Fruit fly (Drosophila melanogaster) whole organism, pupa: ENCODE results near the gene Bub1.

Source experiments
- CG13204 ChIP-seq: fragments of 200-800 bp; sonication (Bioruptor generic); optimal IDR thresholded peaks from 2 replicates; lab custom pipeline; 2018; ENCODE audit warnings: missing biosample characterization, mild to moderate bottlenecking, missing genetic modification characterization, moderate library complexity
- CG17806 ChIP-seq: fragments of 200-800 bp; sonication (Bioruptor generic); optimal IDR thresholded peaks from 2 replicates; lab custom pipeline; 2018; ENCODE audit warnings: missing biosample characterization, mild to moderate bottlenecking, missing genetic modification characterization, moderate library complexity
- CG34367 ChIP-seq: fragments of 200-800 bp; sonication (Bioruptor generic); optimal IDR thresholded peaks from 2 replicates; lab custom pipeline; 2018; ENCODE audit warnings: missing biosample characterization, mild to moderate bottlenecking, missing genetic modification characterization
- CG8301 ChIP-seq: fragments of 200-800 bp; sonication (Bioruptor generic); optimal IDR thresholded peaks from 2 replicates; lab custom pipeline; 2018; ENCODE audit warnings: missing biosample characterization, mild to moderate bottlenecking, missing genetic modification characterization
- EcR ChIP-seq: fragments of 200-800 bp; sonication (Bioruptor generic); optimal IDR thresholded peaks from 3 replicates; lab custom pipeline; 2019; ENCODE audit warnings: missing biosample characterization, missing genetic modification characterization, mild to moderate bottlenecking, moderate library complexity, missing genetic modification reagents
- Pif1A ChIP-seq: fragments of 200-800 bp; sonication (Bioruptor generic); optimal IDR thresholded peaks from 3 replicates; lab custom pipeline; 2016; ENCODE audit warnings: missing biosample characterization, missing genetic modification characterization
- fd96Ca ChIP-seq: fragments of 200-800 bp; sonication (Bioruptor generic); IDR thresholded peaks from 3 replicates; pipeline ENCODE4 v1.3.6; 2022; ENCODE audit warnings: missing biosample characterization, missing genetic modification characterization

DNA sequence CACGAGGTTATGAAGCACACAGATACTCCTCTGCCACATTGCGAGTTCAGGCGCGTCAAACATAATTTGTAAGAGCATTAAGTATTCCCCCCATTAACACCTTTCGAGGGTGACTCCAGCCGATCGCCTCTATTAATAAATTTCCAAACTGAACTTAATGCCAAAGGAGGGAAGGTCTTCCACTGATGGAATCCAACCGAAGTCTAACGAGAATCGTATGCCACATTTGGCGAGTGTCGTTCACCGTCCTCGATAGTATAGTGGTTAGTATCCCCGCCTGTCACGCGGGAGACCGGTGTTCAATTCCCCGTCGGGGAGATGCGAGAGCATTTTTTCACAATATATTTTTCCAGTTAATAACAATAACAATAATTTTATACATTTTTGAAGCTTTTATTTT lies 38.1 kb upstream of the Bub1 start:
- TF ChIP-seq EcR (no peak), CG17806 (tag; lab: Kevin White, UChicago) (no peak), fd96Ca (no peak), CG34367 (tag; lab: Kevin White, UChicago) (no peak), Pif1A (GFP tag; lab: Kevin White, UChicago) (no peak), CG13204 (no peak), CG8301 (tag; lab: Kevin White, UChicago) (no peak)
